Fruit fly (Drosophila melanogaster): ENCODE measurements around the gene Fdx2.

The Fdx2 gene

DNA sequence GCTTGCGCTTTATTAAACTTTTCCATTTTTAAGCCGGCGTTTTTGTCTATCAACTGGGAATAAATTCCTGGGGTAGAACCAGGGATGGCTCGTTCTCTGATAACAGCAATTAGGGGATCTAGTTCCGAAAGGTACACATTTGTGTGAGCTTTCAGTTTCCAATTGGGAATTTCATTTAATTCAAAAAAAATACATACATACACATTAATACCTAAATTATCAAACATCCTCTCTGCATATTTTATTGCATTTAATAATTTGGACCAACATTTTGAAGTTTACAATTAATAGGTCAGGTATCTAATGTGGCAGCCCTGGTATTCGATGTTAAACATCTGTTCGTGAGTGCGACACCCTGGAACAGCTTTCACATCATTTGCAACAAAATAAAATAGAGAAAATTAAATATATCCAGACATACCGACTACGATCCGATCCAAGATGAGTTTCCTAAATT lies 33.2 kb upstream of the Fdx2 start, which contains the start of the genes CG15011 and CG1309 (continued):
- no peak for TF ChIP-seq CG34224 (GFP tag; IDR thresholded peaks at IDR 0.05; ENCODE audit: partially characterized antibody)
- TF ChIP-seq dpn (GFP tag; optimal IDR thresholded peaks at IDR 0.05), result peak; percentile 85 to 88
- peak; percentile 37 for TF ChIP-seq sima (GFP tag; optimal IDR thresholded peaks at IDR 0.05)
- peak; percentile 64; the same call in 2 of the 3 replicates for TF ChIP-seq CG3726 (GFP tag; IDR thresholded peaks at IDR 0.05)
- peak; percentile 62 for TF ChIP-seq Myb (GFP tag; optimal IDR thresholded peaks at IDR 0.05)
- TF ChIP-seq CG1832 (GFP tag; optimal IDR thresholded peaks at IDR 0.05), result no peak
- TF ChIP-seq odd (GFP tag; optimal IDR thresholded peaks at IDR 0.05), result peak; percentile 53
- TF ChIP-seq HLH54F (GFP tag; optimal IDR thresholded peaks at IDR 0.05), result peak; percentile 90
- no peak for TF ChIP-seq ara (GFP tag; IDR thresholded peaks at IDR 0.05)
- TF ChIP-seq PHDP (tag; optimal IDR thresholded peaks at IDR 0.05), result peak; percentile 83
- TF ChIP-seq Hr51 (GFP tag; optimal IDR thresholded peaks at IDR 0.05), result peak; percentile 80 to 81
- peak; percentile 94 for TF ChIP-seq lilli (GFP tag; optimal IDR thresholded peaks at IDR 0.05)
- TF ChIP-seq CkIIα-i1 (GFP tag; IDR thresholded peaks at IDR 0.05), result no peak
- peak; percentile 82 for TF ChIP-seq tx (GFP tag; optimal IDR thresholded peaks at IDR 0.05)
- peak; percentile 81 for TF ChIP-seq CG10267 (tag; optimal IDR thresholded peaks at IDR 0.05)
- peak; percentile 88 for TF ChIP-seq CHES-1-like (GFP tag; optimal IDR thresholded peaks at IDR 0.05)
- TF ChIP-seq crp (GFP tag; optimal IDR thresholded peaks at IDR 0.05), result peak; percentile 72 to 87
- peak; percentile 89 for TF ChIP-seq Abd-B (GFP tag; optimal IDR thresholded peaks at IDR 0.05)
- peak; percentile 70 for TF ChIP-seq lbe (GFP tag; optimal IDR thresholded peaks at IDR 0.05)
- peak; percentile 85 for TF ChIP-seq Fer1 (GFP tag; optimal IDR thresholded peaks at IDR 0.05)
- TF ChIP-seq unpg (GFP tag; optimal IDR thresholded peaks at IDR 0.05), result peak; percentile 84
- no peak for TF ChIP-seq fru (optimal IDR thresholded peaks at IDR 0.05)
- peak; percentile 85 for TF ChIP-seq shn (GFP tag; optimal IDR thresholded peaks at IDR 0.05)
- no peak for TF ChIP-seq fd64A (GFP tag; optimal IDR thresholded peaks at IDR 0.05)
- TF ChIP-seq chn (GFP tag; optimal IDR thresholded peaks at IDR 0.05), result peak; percentile 91
- TF ChIP-seq CG18262 (tag; optimal IDR thresholded peaks at IDR 0.05), result peak; percentile 85
- TF ChIP-seq CG15696 (tag; optimal IDR thresholded peaks at IDR 0.05), result peak; percentile 85
- peak; percentile 45 for TF ChIP-seq CG7987 (GFP tag; optimal IDR thresholded peaks at IDR 0.05)
- TF ChIP-seq ftz-f1 (GFP tag; optimal IDR thresholded peaks at IDR 0.05), result no peak
- TF ChIP-seq usp (GFP tag; optimal IDR thresholded peaks at IDR 0.05), result no peak
- peak; percentile 28; the same call in 1 of the 2 replicates for TF ChIP-seq danr (GFP tag; IDR thresholded peaks at IDR 0.05)
- peak; percentile 84 for TF ChIP-seq Camta (GFP tag; optimal IDR thresholded peaks at IDR 0.05)
- peak; percentile 67 for TF ChIP-seq CG12104 (GFP tag; optimal IDR thresholded peaks at IDR 0.05)
- no peak for TF ChIP-seq Lim3 (GFP tag; IDR thresholded peaks at IDR 0.05)
- peak; percentile 82 for TF ChIP-seq CG13123 (GFP tag; optimal IDR thresholded peaks at IDR 0.05)
- TF ChIP-seq CG5180 (GFP tag; optimal IDR thresholded peaks at IDR 0.05), result no peak
- TF ChIP-seq CG30431 (GFP tag; optimal IDR thresholded peaks at IDR 0.05), result peak; percentile 40
- TF ChIP-seq CG8089 (GFP tag; optimal IDR thresholded peaks at IDR 0.05), result peak; percentile 71
- TF ChIP-seq ranshi (GFP tag; IDR thresholded peaks at IDR 0.05), result peak; percentile 79; the same call in 1 of the 2 replicates
- peak; percentile 79 for TF ChIP-seq Fer3 (tag; optimal IDR thresholded peaks at IDR 0.05)
- peak; percentile 81 for TF ChIP-seq CG10979 (tag; optimal IDR thresholded peaks at IDR 0.05)
- TF ChIP-seq Lpt (GFP tag; optimal IDR thresholded peaks at IDR 0.05), result no peak
- TF ChIP-seq Hr39 (optimal IDR thresholded peaks at IDR 0.05), result no peak
- TF ChIP-seq Gsc (GFP tag; IDR thresholded peaks at IDR 0.05), result no peak
- 0 out of 2 replicates have a peak, but pooled peaks have one; percentile 6 for TF ChIP-seq CG17612 (GFP tag; IDR thresholded peaks at IDR 0.05)
- peak; percentile 86 for TF ChIP-seq CG34376 (GFP tag; optimal IDR thresholded peaks at IDR 0.05)
- TF ChIP-seq HLH4C (GFP tag; IDR thresholded peaks at IDR 0.05; ENCODE audit: partially characterized antibody), result no peak
- TF ChIP-seq CG12071 (GFP tag; optimal IDR thresholded peaks at IDR 0.05), result no peak
- peak; percentile 66 for TF ChIP-seq GATAe (GFP tag; conservative IDR thresholded peaks at IDR 0.05)
- peak; percentile 65 for TF ChIP-seq pzg (GFP tag; optimal IDR thresholded peaks at IDR 0.05)
- peak; percentile 23; the same call in 1 of the 3 replicates for TF ChIP-seq B-H1 (GFP tag; IDR thresholded peaks at IDR 0.05)
